Worm (Caenorhabditis elegans): ENCODE data around the gene sym-2.

The sym-2 gene

ce11 chrII:9154339-9154738 lies 33.9 kb downstream of the sym-2 start:
- TF ChIP-seq elt-1 (tag; optimal IDR thresholded peaks at IDR 0.05; ENCODE audit: borderline replicate concordance, insufficient read depth) (no peak), lin-32 (GFP tag; optimal IDR thresholded peaks at IDR 0.05) (no peak), ceh-39 (tag; optimal IDR thresholded peaks at IDR 0.05) (no peak), sem-2 (GFP tag; optimal IDR thresholded peaks at IDR 0.05) (no peak), unc-120 (tag; optimal IDR thresholded peaks at IDR 0.05; ENCODE audit: poor library complexity, severe bottlenecking) (no peak), nhr-76 (tag; optimal IDR thresholded peaks at IDR 0.05) (no peak), lsy-2 (tag; optimal IDR thresholded peaks at IDR 0.05) (no peak), nhr-2 (tag; optimal IDR thresholded peaks at IDR 0.05) (no peak), tbx-8 (GFP tag; optimal IDR thresholded peaks at IDR 0.05) (no peak), zip-8 (tag; optimal IDR thresholded peaks at IDR 0.05) (no peak), flh-1 (GFP tag; optimal IDR thresholded peaks at IDR 0.05) (no peak), ces-1 (GFP tag; optimal IDR thresholded peaks at IDR 0.05) (no peak), bed-3 (GFP tag; optimal IDR thresholded peaks at IDR 0.05) (no peak), ztf-11 (tag; optimal IDR thresholded peaks at IDR 0.05) (no peak), mab-5 (tag; optimal IDR thresholded peaks at IDR 0.05) (no peak)

ce11 chrII:9152231-9152630 lies 36.0 kb downstream of the sym-2 start, which contains the start of gene col-78:
Gene col-78 (plus strand): TSS chrII:9152531.
- no peak for TF ChIP-seq tbx-8 (GFP tag; optimal IDR thresholded peaks at IDR 0.05)
- no peak for TF ChIP-seq elt-3 (tag; optimal IDR thresholded peaks at IDR 0.05)
- TF ChIP-seq snpc-4 (tag; optimal IDR thresholded peaks at IDR 0.05) = no peak
- no peak for TF ChIP-seq zip-8 (tag; optimal IDR thresholded peaks at IDR 0.05)
- TF ChIP-seq nhr-2 (tag; optimal IDR thresholded peaks at IDR 0.05) = no peak
- no peak for TF ChIP-seq ham-2 (GFP tag; optimal IDR thresholded peaks at IDR 0.05)
- no peak for TF ChIP-seq lin-32 (GFP tag; optimal IDR thresholded peaks at IDR 0.05)
- TF ChIP-seq ces-1 (GFP tag; optimal IDR thresholded peaks at IDR 0.05) = no peak
- no peak for TF ChIP-seq nhr-237 (tag; optimal IDR thresholded peaks at IDR 0.05)
- no peak for TF ChIP-seq lsy-2 (tag; optimal IDR thresholded peaks at IDR 0.05)
- TF ChIP-seq lin-13 (tag; optimal IDR thresholded peaks at IDR 0.05) = no peak
- TF ChIP-seq nhr-76 (tag; optimal IDR thresholded peaks at IDR 0.05) = no peak

DNA sequence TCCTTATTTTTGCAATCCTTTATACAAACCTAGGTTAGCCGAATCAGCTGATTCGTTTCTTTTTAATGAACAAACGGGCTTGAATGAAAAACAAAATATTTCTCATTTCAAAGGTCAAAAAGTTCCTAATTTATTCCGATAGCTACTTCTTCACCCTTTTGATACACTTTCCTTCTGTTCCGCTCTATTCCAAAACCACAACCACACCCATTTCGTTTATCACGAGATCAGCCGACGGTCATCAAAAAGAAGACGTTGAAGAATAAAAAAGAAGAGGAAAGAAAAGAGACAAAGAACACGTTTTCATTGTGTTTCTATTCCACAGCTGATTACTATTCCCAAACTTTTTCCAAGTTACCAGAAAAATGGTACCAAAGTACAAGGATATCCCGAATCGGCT lies 40.2 kb downstream of the sym-2 start:
- TF ChIP-seq elt-1 (tag; optimal IDR thresholded peaks at IDR 0.05; ENCODE audit: borderline replicate concordance, insufficient read depth) (no peak), unc-39 (tag; optimal IDR thresholded peaks at IDR 0.05) (no peak), unc-62 (GFP tag; optimal IDR thresholded peaks at IDR 0.05) (no peak), ceh-83 (GFP tag; optimal IDR thresholded peaks at IDR 0.05) (no peak), nhr-2 (tag; optimal IDR thresholded peaks at IDR 0.05) (no peak), mep-1 (tag; optimal IDR thresholded peaks at IDR 0.05) (no peak), nhr-76 (tag; optimal IDR thresholded peaks at IDR 0.05) (no peak), bed-3 (GFP tag; optimal IDR thresholded peaks at IDR 0.05) (no peak)

ce11 chrII:9145961-9146360 lies 42.3 kb downstream of the sym-2 start, which contains the start of gene W07A12.4:
Gene W07A12.4 (plus strand): TSS chrII:9146261.
- TF ChIP-seq zip-8 (tag; optimal IDR thresholded peaks at IDR 0.05) (no peak), ztf-11 (tag; optimal IDR thresholded peaks at IDR 0.05) (no peak), bed-3 (GFP tag; optimal IDR thresholded peaks at IDR 0.05) (no peak), elt-3 (tag; optimal IDR thresholded peaks at IDR 0.05) (no peak), lsy-2 (tag; optimal IDR thresholded peaks at IDR 0.05) (no peak), lin-32 (GFP tag; optimal IDR thresholded peaks at IDR 0.05) (no peak), ces-1 (GFP tag; optimal IDR thresholded peaks at IDR 0.05) (no peak), nhr-28 (tag; optimal IDR thresholded peaks at IDR 0.05) (no peak), mab-5 (tag; optimal IDR thresholded peaks at IDR 0.05) (no peak)

ce11 chrII:9144366-9144765 lies 43.9 kb downstream of the sym-2 start:
- TF ChIP-seq tbx-8 (GFP tag; optimal IDR thresholded peaks at IDR 0.05) (no peak), zip-8 (tag; optimal IDR thresholded peaks at IDR 0.05) (no peak), mls-2 (tag; optimal IDR thresholded peaks at IDR 0.05) (no peak), nhr-2 (tag; optimal IDR thresholded peaks at IDR 0.05) (no peak), cnd-1 (tag; optimal IDR thresholded peaks at IDR 0.05) (no peak), lin-13 (tag; optimal IDR thresholded peaks at IDR 0.05) (no peak), elt-1 (tag; optimal IDR thresholded peaks at IDR 0.05; ENCODE audit: borderline replicate concordance, insufficient read depth) (no peak), nhr-12 (tag; optimal IDR thresholded peaks at IDR 0.05) (no peak), elt-3 (tag; optimal IDR thresholded peaks at IDR 0.05) (no peak), ztf-11 (tag; optimal IDR thresholded peaks at IDR 0.05) (no peak), snpc-4 (tag; optimal IDR thresholded peaks at IDR 0.05) (no peak)

ce11 chrII:9143795-9144194 lies 44.5 kb downstream of the sym-2 start:
- TF ChIP-seq tbx-8 (GFP tag; optimal IDR thresholded peaks at IDR 0.05) = no peak
- TF ChIP-seq lin-13 (tag; optimal IDR thresholded peaks at IDR 0.05) = no peak
- no peak for TF ChIP-seq cnd-1 (tag; optimal IDR thresholded peaks at IDR 0.05)
- no peak for TF ChIP-seq mab-5 (tag; optimal IDR thresholded peaks at IDR 0.05)
- no peak for TF ChIP-seq hlh-1 (tag; optimal IDR thresholded peaks at IDR 0.05)

Data from whole organism, mixed stage, embryonic.